Fruit fly (Drosophila melanogaster): Measurements from ENCODE around the gene CG5282.

Gene CG5282

DNA sequence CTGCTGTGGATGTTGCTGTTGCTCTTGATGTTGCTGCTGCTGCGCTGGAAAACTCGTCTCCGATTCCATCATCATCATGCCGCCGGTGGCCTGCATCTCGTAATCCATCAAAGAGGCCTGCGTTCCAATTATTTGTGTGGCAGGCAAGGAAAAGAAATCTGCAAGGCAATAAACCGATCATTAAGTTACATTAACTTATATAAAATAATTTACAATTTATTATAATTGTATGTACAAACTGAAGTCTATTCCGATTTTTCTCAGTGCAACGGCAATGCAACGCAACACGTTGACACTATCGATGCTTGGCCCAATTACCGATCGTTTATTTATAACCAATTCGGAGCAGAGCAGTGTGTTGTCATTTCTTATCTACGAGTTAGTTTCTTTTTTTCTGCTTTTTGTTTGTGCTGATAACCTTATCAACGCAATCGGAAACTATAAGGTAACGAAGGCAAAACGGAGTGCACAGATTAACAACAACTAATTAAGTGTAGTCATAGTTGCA lies 45.2 kb upstream of the CG5282 start (continued):
- TF ChIP-seq CG33557 (GFP tag; optimal IDR thresholded peaks at IDR 0.05) (no peak), CG13894 (tag; optimal IDR thresholded peaks at IDR 0.05) (no peak), Deaf1 (tag; optimal IDR thresholded peaks at IDR 0.05) (peak; percentile 33), exex (tag; optimal IDR thresholded peaks at IDR 0.05) (peak; percentile 89), stwl (tag; optimal IDR thresholded peaks at IDR 0.05) (no peak), dysf (GFP tag; IDR thresholded peaks at IDR 0.05) (peak; percentile 74), CG10267 (tag; optimal IDR thresholded peaks at IDR 0.05) (peak; percentile 30), pita (GFP tag; optimal IDR thresholded peaks at IDR 0.05) (no peak), vvl (GFP tag; IDR thresholded peaks at IDR 0.05) (peak; percentile 78), CG7357 (GFP tag; IDR thresholded peaks at IDR 0.05) (no peak), Hsf (GFP tag; optimal IDR thresholded peaks at IDR 0.05) (peak; percentile 16), chif (GFP tag; optimal IDR thresholded peaks at IDR 0.05) (no peak), CG31441 (GFP tag; IDR thresholded peaks at IDR 0.05) (peak; percentile 63; the same call in 1 of the 2 replicates), caup (GFP tag; optimal IDR thresholded peaks at IDR 0.05; ENCODE audit: severe bottlenecking) (peak; percentile 18), salm (tag; optimal IDR thresholded peaks at IDR 0.05) (peak; percentile 32), Sox100B (GFP tag; optimal IDR thresholded peaks at IDR 0.05) (peak; percentile 44), MESR4 (GFP tag; optimal IDR thresholded peaks at IDR 0.05) (no peak), CG4820 (GFP tag; optimal IDR thresholded peaks at IDR 0.05) (peak; percentile 11), CG14860 (GFP tag; IDR thresholded peaks at IDR 0.05; ENCODE audit: partially characterized antibody) (no peak), chinmo (GFP tag; IDR thresholded peaks at IDR 0.05; ENCODE audit: partially characterized antibody) (peak; percentile 84), CG31224 (GFP tag; IDR thresholded peaks at IDR 0.05) (no peak), CG3281 (GFP tag; optimal IDR thresholded peaks at IDR 0.05) (peak; percentile 33), CG16779 (GFP tag; IDR thresholded peaks at IDR 0.05) (no peak), CG10321 (GFP tag; IDR thresholded peaks at IDR 0.05) (0 out of 2 replicates have a peak, but pooled peaks have one; percentile 19), bsh (GFP tag; optimal IDR thresholded peaks at IDR 0.05) (peak in 1 of 2 experiments; percentile 66), Adf1 (GFP tag; IDR thresholded peaks at IDR 0.05) (no peak), CG17568 (GFP tag; optimal IDR thresholded peaks at IDR 0.05) (peak; percentile 34), zf30C (GFP tag; optimal IDR thresholded peaks at IDR 0.05) (peak; percentile 77), CG15479 (GFP tag; optimal IDR thresholded peaks at IDR 0.05) (no peak), CG15011 (GFP tag; optimal IDR thresholded peaks at IDR 0.05) (peak; percentile 0), Blimp-1 (GFP tag; optimal IDR thresholded peaks at IDR 0.05) (peak; percentile 59), CG18011 (GFP tag; optimal IDR thresholded peaks at IDR 0.05) (no peak), CG30431 (GFP tag; optimal IDR thresholded peaks at IDR 0.05) (no peak), Pdp1 (GFP tag; optimal IDR thresholded peaks at IDR 0.05) (peak in 1 of 2 experiments; percentile 46), gcm (GFP tag; optimal IDR thresholded peaks at IDR 0.05) (peak; percentile 44), ap (GFP tag; IDR thresholded peaks at IDR 0.05) (peak; percentile 26; the same call in 1 of the 2 replicates), gsb-n (tag; optimal IDR thresholded peaks at IDR 0.05) (peak; percentile 42), da (GFP tag; optimal IDR thresholded peaks at IDR 0.05) (no peak), usp (GFP tag; optimal IDR thresholded peaks at IDR 0.05) (no peak), zfh1 (GFP tag; IDR thresholded peaks at IDR 0.05) (peak; percentile 65; the same call in 1 of the 3 replicates), sqz (GFP tag; optimal IDR thresholded peaks at IDR 0.05) (peak; percentile 64), Mad (GFP tag; optimal IDR thresholded peaks at IDR 0.05) (peak; percentile 13), HLH54F (GFP tag; optimal IDR thresholded peaks at IDR 0.05) (no peak), CG14965 (GFP tag; optimal IDR thresholded peaks at IDR 0.05; ENCODE audit: borderline replicate concordance) (no peak), Dip3 (GFP tag; optimal IDR thresholded peaks at IDR 0.05) (no peak), CG2202 (tag; optimal IDR thresholded peaks at IDR 0.05) (no peak), CG10654 (GFP tag; optimal IDR thresholded peaks at IDR 0.05) (peak; percentile 29), CG1024 (GFP tag; IDR thresholded peaks at IDR 0.05) (peak; percentile 65), CG11695 (GFP tag; IDR thresholded peaks at IDR 0.05) (peak; percentile 66; the same call in 2 of the 3 replicates)

All from whole organism, embryonic.